Worm (Caenorhabditis elegans) whole organism, L4 larva: ENCODE measurements around the gene C31C9.6.

Experiments used
- daf-12 ChIP-seq: fragments of 150-350 bp; optimal IDR thresholded peaks from 2 replicates; lab custom pipeline; 2014; ENCODE audit warnings: missing biosample characterization, missing genetic modification reagents, missing genetic modification characterization
- nhr-11 ChIP-seq: fragments of 150-350 bp; optimal IDR thresholded peaks from 2 replicates; lab custom pipeline; 2014; ENCODE audit warnings: missing biosample characterization, missing genetic modification characterization
- nhr-6 ChIP-seq: fragments of 150-350 bp; optimal IDR thresholded peaks from 2 replicates; lab custom pipeline; 2014; ENCODE audit warnings: missing biosample characterization, missing genetic modification characterization
- unc-62 ChIP-seq, 3 experiments: fragments of 150-350 bp in 1 of 3; sonication (generic microtip); optimal IDR thresholded peaks in 2 of 3; peaks in 1 of 3; 1 replicate in 1 of 3; 2 replicates in 2 of 3; lab custom pipeline; 2014 to 2017; ENCODE audit warnings: missing biosample characterization in 3 of 3, missing genetic modification characterization in 3 of 3, missing genetic modification reagents in 3 of 3, missing genotype in 1 of 3
- zip-2 ChIP-seq: fragments of 150-350 bp; optimal IDR thresholded peaks from 2 replicates; lab custom pipeline; 2014; ENCODE audit warnings: missing biosample characterization, missing genetic modification characterization

ce11 chrII:13627001-13627400 lies 34.9 kb downstream of the C31C9.6 start, which contains the start of gene gst-19:
- TF ChIP-seq nhr-11 (tag; lab: Kevin White, UChicago) (no peak), unc-62 (GFP tag; optimal IDR thresholded peaks at IDR 0.05 in 1 of 2; lab: Kevin White, UChicago) (no peak), unc-62 (tag; optimal IDR thresholded peaks at IDR 0.05; lab: Kevin White, UChicago) (no peak), nhr-6 (tag; lab: Kevin White, UChicago) (no peak), zip-2 (tag; lab: Kevin White, UChicago) (no peak), daf-12 (tag; lab: Kevin White, UChicago) (no peak)
